Fruit fly (Drosophila melanogaster) ovary, adult (tissue): ENCODE data around the gene nAChRalpha2.

Experiments used
- CG17801 ChIP-seq: fragments of 200-800 bp; optimal IDR thresholded peaks from 2 replicates; lab custom pipeline; 2019; ENCODE audit warnings: missing biosample characterization, mild to moderate bottlenecking, missing genetic modification characterization, moderate library complexity; ENCODE audit not compliant: partially characterized antibody

nAChRalpha2 gene

DNA sequence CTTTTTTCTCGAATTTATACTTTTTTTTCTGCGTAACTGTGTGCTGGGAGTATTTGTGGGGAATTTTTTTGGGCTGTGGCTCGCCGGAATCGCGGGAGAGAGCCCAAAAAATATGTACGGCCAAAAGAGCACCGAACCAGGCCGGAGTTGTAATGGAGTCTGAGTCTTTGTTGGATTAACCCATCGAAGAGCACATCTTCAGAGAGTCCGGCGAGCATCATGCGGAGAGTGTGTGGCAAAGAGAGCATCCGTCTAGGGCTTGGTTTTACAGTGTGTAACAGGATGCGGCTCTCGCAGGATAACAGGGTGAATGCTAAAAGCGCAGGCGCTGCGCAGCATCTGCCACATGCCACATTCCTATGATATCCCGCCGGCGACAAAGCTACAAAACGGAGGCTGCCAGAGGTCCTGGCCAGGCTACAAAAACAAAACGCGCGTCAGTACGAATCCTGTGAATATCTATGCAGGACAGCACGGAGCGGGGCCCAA lies at the start of gene nAChRalpha2:
nAChRalpha2 (plus strand) TSS at position 439 of the 489 bp plus-strand sequence.
- TF ChIP-seq CG17801 (GFP tag; lab: Kevin White, UChicago) = no peak

DNA sequence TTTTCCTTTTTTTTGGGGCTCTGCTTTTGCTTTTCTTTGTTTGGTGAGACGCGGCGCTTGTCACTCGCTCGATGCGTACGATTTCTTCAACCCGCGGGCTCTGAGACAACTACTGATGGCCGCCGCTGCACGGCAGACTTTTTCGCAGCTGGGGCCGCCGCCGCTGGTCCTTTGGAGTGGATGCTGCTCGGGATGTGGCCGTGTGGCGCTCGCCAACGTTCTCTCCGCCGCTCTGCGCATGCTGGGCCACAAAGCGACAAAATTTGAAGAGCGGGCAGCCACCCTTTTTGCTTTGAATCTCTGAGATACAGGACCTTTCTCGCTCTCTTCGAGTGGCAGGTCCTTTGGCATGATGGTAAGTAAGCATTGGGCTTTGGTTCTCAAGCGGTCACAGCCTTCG lies 28.2 kb upstream of the nAChRalpha2 start, which contains the start of gene nAChRalpha1:
nAChRalpha1 (minus strand) TSS at position 101 of the 400 bp plus-strand sequence.
- no peak for TF ChIP-seq CG17801 (GFP tag; lab: Kevin White, UChicago)

DNA sequence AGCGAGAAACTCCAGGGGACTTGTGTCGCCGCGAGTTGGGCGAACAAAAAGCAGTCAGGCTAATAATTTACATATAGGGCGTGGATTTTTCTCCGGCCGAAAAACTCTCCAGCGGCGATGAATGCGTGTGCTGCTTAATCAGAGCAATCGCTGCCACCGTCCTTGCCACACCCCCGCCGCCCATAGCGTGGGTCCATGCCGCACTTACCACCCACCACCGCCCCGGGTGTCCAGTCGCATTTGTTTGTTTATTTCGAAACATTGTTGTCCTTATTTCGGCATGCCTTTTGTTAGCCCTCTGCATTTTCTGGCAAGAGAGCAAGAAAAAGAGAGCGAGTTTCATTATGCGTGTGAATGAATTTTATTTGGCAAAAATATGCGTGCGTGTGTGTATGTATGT lies 27.4 kb upstream of the nAChRalpha2 start:
- no peak for TF ChIP-seq CG17801 (GFP tag; lab: Kevin White, UChicago)

DNA sequence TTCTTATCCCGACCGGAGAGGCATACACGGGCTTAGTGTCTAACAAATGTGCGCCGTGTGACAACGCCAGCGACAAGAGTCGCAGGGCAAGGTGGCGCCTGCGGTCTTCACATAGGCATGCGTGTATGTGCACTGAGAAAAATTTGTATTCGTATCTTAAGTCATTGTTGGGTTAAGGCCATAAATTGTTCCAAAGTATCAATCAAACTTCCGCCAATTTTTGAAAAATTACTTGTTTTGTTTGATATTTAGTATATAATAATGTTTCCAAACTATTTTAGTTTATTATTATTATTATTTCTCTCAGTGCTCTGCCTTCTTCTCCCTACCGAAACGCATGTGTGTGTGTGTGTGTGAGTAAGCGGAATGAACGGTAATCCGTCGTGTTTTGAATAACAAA lies 18.0 kb upstream of the nAChRalpha2 start:
- TF ChIP-seq CG17801 (GFP tag; lab: Kevin White, UChicago) = no peak

DNA sequence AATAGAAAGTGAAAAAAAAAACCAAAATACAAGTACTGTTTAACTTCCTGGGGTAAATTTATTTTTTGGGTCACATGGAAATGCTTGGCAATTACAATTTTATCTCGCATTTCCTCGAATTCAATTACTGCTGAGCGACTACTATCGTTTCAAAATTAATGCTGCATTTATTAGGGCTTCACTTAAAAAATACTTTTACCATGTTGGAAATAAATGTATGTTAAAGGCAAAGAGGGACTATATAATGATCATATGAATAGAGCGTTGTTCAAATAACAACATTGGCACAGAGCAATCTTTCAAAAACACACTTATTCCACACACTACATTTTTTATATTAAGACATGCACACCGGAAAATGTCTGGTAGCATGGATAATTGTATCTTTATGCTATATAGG lies 16.1 kb upstream of the nAChRalpha2 start, which contains the start of gene CG31128:
CG31128 (plus strand) TSS at position 301 of the 400 bp plus-strand sequence.
- no peak for TF ChIP-seq CG17801 (GFP tag; lab: Kevin White, UChicago)

DNA sequence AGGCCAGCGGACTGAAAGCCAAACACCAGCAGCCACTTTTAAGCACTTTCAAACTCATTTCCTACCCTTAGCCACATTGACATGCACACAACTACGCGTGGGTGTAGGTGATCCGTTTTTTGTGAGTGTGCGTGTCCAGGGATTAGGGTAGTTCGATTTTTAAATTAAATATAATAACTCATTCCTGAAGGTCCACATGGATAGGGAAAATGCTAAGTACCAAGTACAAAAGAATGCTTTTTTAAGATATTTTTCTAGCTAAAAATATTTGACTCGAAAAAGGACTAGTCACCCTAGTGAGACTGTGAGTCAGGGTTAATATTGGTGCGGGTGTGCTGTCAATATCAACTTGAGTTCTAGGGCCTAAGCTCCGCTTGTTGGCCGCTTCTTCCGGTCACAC lies 10.5 kb upstream of the nAChRalpha2 start:
- TF ChIP-seq CG17801 (GFP tag; lab: Kevin White, UChicago) = no peak

DNA sequence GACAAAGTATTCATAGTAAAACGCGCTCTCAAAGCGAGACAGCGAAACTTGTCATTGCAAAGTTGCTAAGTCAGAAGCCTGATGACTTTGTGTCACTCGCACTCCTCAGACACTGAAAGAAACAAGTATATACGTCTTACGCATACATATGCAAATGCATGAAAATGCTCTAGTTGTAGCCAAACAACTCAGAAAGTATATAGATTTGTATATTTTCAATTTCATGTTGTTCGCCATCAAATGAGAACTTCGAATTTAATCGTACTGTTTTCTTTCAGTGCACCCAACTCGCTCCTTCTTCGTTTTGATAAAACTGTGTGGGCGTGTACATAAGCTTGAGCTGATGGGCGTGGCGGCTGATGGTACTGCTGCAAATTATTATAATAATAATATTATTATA lies 4.2 kb upstream of the nAChRalpha2 start:
- no peak for TF ChIP-seq CG17801 (GFP tag; lab: Kevin White, UChicago)

DNA sequence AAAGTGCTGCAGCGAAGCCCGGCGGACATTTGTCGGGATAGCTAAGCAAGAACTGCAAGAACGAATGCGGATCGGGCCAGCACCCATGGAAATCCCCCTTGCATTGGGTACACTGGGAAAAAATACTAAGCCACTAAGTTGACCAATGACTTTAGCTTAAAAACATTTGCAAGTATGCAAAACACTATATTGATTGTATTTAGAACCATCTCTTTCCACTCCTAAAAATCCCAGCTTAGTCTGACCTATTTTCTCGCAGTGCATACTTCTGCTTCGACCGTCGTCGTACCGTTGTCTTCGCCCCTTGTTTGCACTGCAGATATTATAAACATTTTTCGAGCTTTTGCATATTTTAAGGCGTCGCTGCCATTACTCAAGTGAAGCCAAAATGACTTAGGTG lies 10.9 kb downstream of the nAChRalpha2 start:
- no peak for TF ChIP-seq CG17801 (GFP tag; lab: Kevin White, UChicago)

DNA sequence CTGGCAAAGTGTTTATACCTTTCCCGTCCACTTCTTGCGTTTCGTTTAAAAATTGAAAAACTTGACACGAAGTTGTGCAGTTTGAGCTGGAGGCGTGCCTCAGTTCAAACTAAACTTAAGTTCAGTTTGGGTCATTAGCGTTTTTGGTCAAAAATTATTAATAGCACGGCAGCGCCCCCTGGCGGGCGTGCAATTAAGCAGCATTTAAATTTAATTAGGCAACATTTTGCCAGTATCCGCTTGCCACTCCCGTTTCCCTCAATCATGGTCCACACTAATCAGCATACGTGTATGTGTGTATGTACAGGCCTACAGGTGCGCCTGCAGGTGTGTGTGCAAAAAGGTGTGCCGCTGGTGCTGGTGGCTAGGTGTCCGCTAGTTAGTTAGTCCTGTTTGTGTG lies 18.4 kb downstream of the nAChRalpha2 start:
- no peak for TF ChIP-seq CG17801 (GFP tag; lab: Kevin White, UChicago)

DNA sequence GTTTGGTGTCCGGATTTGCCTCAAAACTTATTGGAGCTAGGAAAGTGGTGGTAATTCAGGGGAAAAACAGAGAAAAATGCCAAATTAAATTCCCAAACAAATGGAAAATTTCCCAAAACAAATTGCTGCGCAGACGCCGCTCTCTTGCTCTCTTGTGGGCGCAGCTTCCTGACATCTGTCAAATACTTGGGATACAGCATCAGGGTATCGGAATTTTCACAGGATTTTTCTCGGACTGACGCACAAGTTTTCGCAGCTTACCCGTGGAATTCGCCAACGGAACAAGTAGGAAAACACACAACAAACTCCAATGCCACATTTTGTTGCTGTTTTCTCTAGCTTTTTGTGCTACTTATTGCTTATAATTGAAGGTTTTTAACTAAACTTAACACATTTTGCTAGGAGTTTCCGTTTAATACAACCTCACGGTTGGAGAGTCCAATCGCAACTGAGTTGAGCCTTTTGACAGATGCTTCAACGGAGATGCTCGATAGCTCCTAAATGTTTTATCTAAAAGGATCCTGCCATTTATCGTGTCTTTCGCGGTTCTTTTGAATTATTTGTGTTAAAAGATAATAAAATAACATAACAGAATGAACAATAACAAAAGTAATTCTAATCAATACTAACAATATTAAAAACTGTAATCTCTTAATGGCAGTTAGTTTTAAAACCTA lies 29.6 kb downstream of the nAChRalpha2 start, which contains the start of the genes nAChRbeta2 and DZIP1:
nAChRbeta2 (minus strand) TSS at position 455 of the 677 bp plus-strand sequence.
DZIP1 (plus strand) TSS at position 627 of the 677 bp plus-strand sequence.
- TF ChIP-seq CG17801 (GFP tag; lab: Kevin White, UChicago) = no peak

DNA sequence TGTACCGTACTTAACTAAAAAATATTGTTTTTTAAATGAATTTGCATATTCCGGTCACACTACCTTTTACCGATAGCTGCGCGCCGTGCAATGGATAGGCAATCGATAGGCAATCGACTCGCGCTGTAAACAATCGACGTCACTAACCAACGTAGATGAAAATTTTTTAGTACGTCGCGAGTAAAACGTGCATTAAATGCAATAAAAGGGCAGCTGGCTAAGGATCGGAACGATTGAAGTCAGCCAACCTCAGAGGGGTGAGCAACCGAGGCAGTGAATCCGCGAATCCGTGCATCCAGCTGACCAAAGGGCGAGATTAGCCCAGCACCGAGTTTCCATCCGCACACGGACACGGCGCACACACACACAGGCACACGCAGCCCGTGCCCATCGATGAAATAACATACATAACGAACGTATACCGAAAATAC lies 32.9 kb downstream of the nAChRalpha2 start, which contains the start of gene Pp1alpha-96A:
Pp1alpha-96A (plus strand) TSS at position 121 of the 431 bp plus-strand sequence.
- peak; percentile 57 for TF ChIP-seq CG17801 (GFP tag; lab: Kevin White, UChicago)

DNA sequence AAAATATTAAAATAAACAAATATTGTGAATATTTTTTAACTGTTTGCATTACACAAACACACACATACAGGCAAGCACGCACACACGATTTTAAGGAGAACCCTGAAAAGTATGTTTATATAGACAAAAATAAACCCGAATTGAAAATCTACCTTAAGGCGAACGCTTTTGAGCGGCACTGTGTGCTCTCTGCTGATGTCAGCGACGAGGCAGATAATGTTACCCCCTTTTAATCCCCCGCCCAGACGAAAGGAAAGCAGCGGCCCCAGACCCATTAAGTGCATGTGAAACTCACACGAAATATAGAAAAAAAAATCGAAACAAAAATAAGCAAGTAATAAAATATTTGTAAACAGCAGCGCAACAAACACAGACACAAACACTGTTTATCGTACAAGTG lies 36.1 kb downstream of the nAChRalpha2 start:
- TF ChIP-seq CG17801 (GFP tag; lab: Kevin White, UChicago) = no peak

DNA sequence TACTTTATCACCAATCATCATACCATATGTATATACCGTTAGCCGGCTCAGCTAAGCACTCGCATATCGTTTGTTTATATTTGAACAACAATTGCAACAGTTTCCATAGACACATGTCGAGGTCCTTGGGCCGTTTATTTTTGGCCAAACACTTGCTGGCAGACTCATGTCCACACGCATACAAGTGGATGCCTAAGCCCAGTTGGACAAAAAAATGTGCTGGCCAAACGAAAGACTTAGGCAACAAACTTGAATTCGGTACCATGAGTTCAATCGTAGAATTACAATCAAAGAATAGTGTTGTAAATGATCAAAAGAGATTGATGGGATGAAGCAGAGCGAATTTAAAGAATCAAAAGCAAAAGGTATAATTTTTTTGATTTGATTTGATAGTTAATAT lies 38.4 kb downstream of the nAChRalpha2 start, which contains the start of gene CG13622:
CG13622 (minus strand) TSS at position 101 of the 400 bp plus-strand sequence.
- no peak for TF ChIP-seq CG17801 (GFP tag; lab: Kevin White, UChicago)

DNA sequence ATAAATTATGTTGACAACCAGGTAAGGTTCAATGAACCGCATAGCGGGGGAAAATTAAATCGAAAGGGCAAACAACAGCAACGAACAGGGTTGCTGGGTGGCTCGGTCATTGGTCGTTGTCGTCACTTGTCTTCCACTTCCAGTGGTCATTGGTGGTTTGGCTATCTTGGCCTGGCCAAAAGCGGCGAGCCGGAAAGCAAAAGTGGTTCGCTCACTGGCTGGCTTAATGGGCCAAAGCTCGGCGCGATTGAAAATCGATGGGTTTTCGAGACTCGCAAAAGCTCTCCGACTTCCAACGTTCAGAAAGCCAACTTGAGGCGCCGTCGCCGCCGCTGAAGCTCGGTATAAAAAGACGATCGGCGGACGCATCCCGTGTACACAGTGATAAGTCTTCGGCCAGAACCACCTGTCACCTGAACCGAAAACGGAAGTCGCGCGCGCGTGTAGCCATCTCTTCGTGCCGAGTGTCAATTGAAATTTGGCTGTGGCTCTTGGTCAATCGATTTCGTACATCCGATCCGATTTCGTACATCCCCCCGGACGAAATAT lies 39.3 kb downstream of the nAChRalpha2 start, which contains the start of gene Jhbp12:
Jhbp12 (plus strand) TSS at position 369 of the 549 bp plus-strand sequence.
- no peak for TF ChIP-seq CG17801 (GFP tag; lab: Kevin White, UChicago)

DNA sequence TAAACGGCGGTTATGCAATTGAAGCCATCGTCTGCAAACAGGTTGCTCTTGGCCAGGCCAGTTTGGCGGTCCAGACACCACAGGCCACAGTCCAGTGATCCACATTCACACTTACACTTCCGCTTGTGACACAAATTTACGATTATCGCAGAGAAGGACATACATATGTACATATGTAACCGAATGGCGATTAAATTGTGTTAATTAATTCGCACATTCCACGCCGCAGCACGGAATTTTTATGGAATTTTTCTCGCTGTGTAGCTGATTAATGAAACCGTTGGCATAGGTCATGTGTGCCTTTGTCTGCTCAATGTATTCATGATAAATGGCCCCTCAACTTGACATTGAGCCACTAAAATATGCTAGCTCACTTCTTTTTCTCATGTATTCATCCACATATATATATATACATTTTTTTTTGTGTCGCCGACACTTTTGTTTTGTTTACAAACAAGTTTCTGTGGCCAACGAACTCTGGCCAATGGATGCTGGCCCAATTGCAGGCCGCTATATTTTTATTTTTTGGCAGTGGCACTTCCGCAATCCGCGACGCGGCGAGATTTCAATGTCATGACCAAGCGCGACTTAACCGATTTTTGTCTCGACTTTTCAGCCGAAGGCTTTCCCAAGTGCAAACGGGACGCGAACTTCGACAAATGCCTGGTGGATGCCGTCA lies 40.9 kb downstream of the nAChRalpha2 start:
- no peak for TF ChIP-seq CG17801 (GFP tag; lab: Kevin White, UChicago)
